Worm (Caenorhabditis elegans) whole organism, L4 larva: ENCODE results near the gene zig-12.

Experiments used
- F10B5.3 ChIP-seq: sonication (generic microtip); optimal IDR thresholded peaks from 2 replicates; lab custom pipeline; 2016; ENCODE audit warnings: mild to moderate bottlenecking, missing genetic modification characterization, missing compliant biosample characterization
- F26F4.8 ChIP-seq: fragments of 200-800 bp; sonication (Bioruptor generic); conservative IDR thresholded peaks from 2 replicates; pipeline ENCODE4 v1.3.6; 2022; ENCODE audit warnings: missing genetic modification characterization, missing compliant biosample characterization
- F44E2.7 ChIP-seq: fragments of 200-800 bp; sonication (Bioruptor generic); IDR thresholded peaks from 2 replicates; pipeline ENCODE4 v2.1.2; 2022; ENCODE audit warnings: missing genetic modification characterization, missing compliant biosample characterization
- F49E8.2 ChIP-seq: sonication (generic microtip); optimal IDR thresholded peaks from 2 replicates; lab custom pipeline; 2016; ENCODE audit warnings: missing compliant biosample characterization, mild to moderate bottlenecking, missing genetic modification characterization, borderline replicate concordance
- R02D3.7 ChIP-seq: fragments of 150-350 bp; sonication (generic microtip); optimal IDR thresholded peaks from 3 replicates; lab custom pipeline; 2014; ENCODE audit warnings: missing biosample characterization, missing genetic modification characterization
- Y105C5A.15 ChIP-seq: fragments of 200-800 bp; sonication (Bioruptor generic); IDR thresholded peaks from 2 replicates; pipeline ENCODE4 v1.3.6; 2022; ENCODE audit warnings: missing genetic modification characterization, missing compliant biosample characterization
- Y75B8A.6 ChIP-seq: fragments of 200-800 bp; sonication (Bioruptor generic); IDR thresholded peaks from 2 replicates; pipeline ENCODE4 v1.3.6; 2022; ENCODE audit warnings: missing genetic modification reagents, missing genetic modification characterization, missing compliant biosample characterization
- aha-1 ChIP-seq: fragments of 150-350 bp; peaks from one replicate; lab custom pipeline; 2014; ENCODE audit warnings: missing biosample characterization, missing genetic modification characterization
- ceh-20 ChIP-seq: fragments of 200-800 bp; sonication (Bioruptor generic); IDR thresholded peaks from 2 replicates; pipeline ENCODE4 v1.3.6; 2022; ENCODE audit warnings: missing genetic modification reagents, missing genetic modification characterization, missing compliant biosample characterization
- ceh-44 ChIP-seq: fragments of 200-800 bp; sonication (Bioruptor generic); IDR thresholded peaks from 2 replicates; pipeline ENCODE4 v1.3.6; 2022; ENCODE audit warnings: missing genetic modification reagents, missing genetic modification characterization, missing compliant biosample characterization
- cey-2 ChIP-seq: sonication (generic microtip); optimal IDR thresholded peaks from 3 replicates; lab custom pipeline; 2017; ENCODE audit warnings: missing genetic modification characterization, mild to moderate bottlenecking, missing compliant biosample characterization, antibody characterized with exemption, borderline replicate concordance; ENCODE audit not compliant: insufficient read depth
- ctbp-1 ChIP-seq: fragments of 200-800 bp; sonication (Bioruptor generic); IDR thresholded peaks from 2 replicates; pipeline ENCODE4 v1.3.6; 2022; ENCODE audit warnings: missing genetic modification reagents, missing genetic modification characterization, missing compliant biosample characterization
- daf-12 ChIP-seq: fragments of 150-350 bp; optimal IDR thresholded peaks from 2 replicates; lab custom pipeline; 2014; ENCODE audit warnings: missing biosample characterization, missing genetic modification reagents, missing genetic modification characterization
- daf-16 ChIP-seq, 3 experiments: sonication (generic microtip); optimal IDR thresholded peaks; 2 replicates each; lab custom pipeline; 2016 to 2017; ENCODE audit warnings: missing genetic modification characterization in 3 of 3, missing genetic modification reagents in 3 of 3, mild to moderate bottlenecking in 2 of 3, missing compliant biosample characterization in 2 of 3, missing biosample characterization in 1 of 3, moderate library complexity in 1 of 3
- daf-19 ChIP-seq: fragments of 200-800 bp; sonication (Bioruptor generic); conservative IDR thresholded peaks from 2 replicates; pipeline ENCODE4 v1.3.6; 2022; ENCODE audit warnings: missing genetic modification characterization, missing compliant biosample characterization
- daf-8 ChIP-seq: fragments of 200-800 bp; sonication (Bioruptor generic); IDR thresholded peaks from 2 replicates; pipeline ENCODE4 v1.3.6; 2022; ENCODE audit warnings: missing genetic modification characterization, missing compliant biosample characterization
- dmd-6 ChIP-seq: fragments of 200-800 bp; sonication (Bioruptor generic); IDR thresholded peaks from 2 replicates; pipeline ENCODE4 v1.3.6; 2022; ENCODE audit warnings: missing genetic modification reagents, missing genetic modification characterization, missing compliant biosample characterization
- dmd-8 ChIP-seq: fragments of 200-800 bp; sonication (Bioruptor generic); IDR thresholded peaks from 2 replicates; pipeline ENCODE4 v1.3.6; 2022; ENCODE audit warnings: missing genetic modification characterization, missing compliant biosample characterization
- duxl-1 ChIP-seq: sonication (generic microtip); optimal IDR thresholded peaks from 2 replicates; lab custom pipeline; 2016; ENCODE audit warnings: mild to moderate bottlenecking, missing genetic modification characterization, moderate library complexity, missing compliant biosample characterization; ENCODE audit not compliant: poor library complexity
- egl-43 ChIP-seq: fragments of 200-800 bp; sonication (Bioruptor generic); IDR thresholded peaks from 2 replicates; pipeline ENCODE4 v1.3.6; 2022; ENCODE audit warnings: missing genetic modification reagents, missing genetic modification characterization, missing compliant biosample characterization
- hlh-11 ChIP-seq: fragments of 200-800 bp; sonication (Bioruptor generic); optimal IDR thresholded peaks from 2 replicates; lab custom pipeline; 2018; ENCODE audit warnings: mild to moderate bottlenecking, missing genetic modification characterization, missing compliant biosample characterization
- hlh-30 ChIP-seq: sonication (generic microtip); optimal IDR thresholded peaks from 2 replicates; lab custom pipeline; 2017; ENCODE audit warnings: antibody characterized with exemption, mild to moderate bottlenecking, missing genetic modification characterization, missing compliant biosample characterization; ENCODE audit not compliant: insufficient read depth
- jun-1 ChIP-seq: fragments of 150-350 bp; optimal IDR thresholded peaks from 2 replicates; lab custom pipeline; 2014; ENCODE audit warnings: missing biosample characterization, missing genetic modification reagents, missing genetic modification characterization
- lim-7 ChIP-seq: fragments of 200-800 bp; sonication (Bioruptor generic); IDR thresholded peaks from 2 replicates; pipeline ENCODE4 v1.3.6; 2022; ENCODE audit warnings: missing genetic modification characterization, missing compliant biosample characterization
- lin-1 ChIP-seq: fragments of 200-800 bp; sonication (Bioruptor generic); IDR thresholded peaks from 2 replicates; pipeline ENCODE4 v1.3.6; 2022; ENCODE audit warnings: missing genetic modification reagents, missing genetic modification characterization, missing compliant biosample characterization
- lin-15B ChIP-seq: fragments of 150-350 bp; sonication (generic microtip); optimal IDR thresholded peaks from 3 replicates; lab custom pipeline; 2014; ENCODE audit warnings: missing biosample characterization, missing genetic modification characterization
- lin-38 ChIP-seq: fragments of 200-800 bp; sonication (Bioruptor generic); IDR thresholded peaks from 2 replicates; pipeline ENCODE4 v1.3.6; 2022; ENCODE audit warnings: missing genetic modification reagents, missing genetic modification characterization, missing compliant biosample characterization
- lir-3 ChIP-seq: sonication (generic microtip); optimal IDR thresholded peaks from 2 replicates; lab custom pipeline; 2016; ENCODE audit warnings: mild to moderate bottlenecking, missing genetic modification characterization, missing compliant biosample characterization
- madf-9 ChIP-seq: fragments of 200-800 bp; sonication (Bioruptor generic); conservative IDR thresholded peaks from 2 replicates; pipeline ENCODE4 v1.3.6; 2022; ENCODE audit warnings: missing genetic modification reagents, missing genetic modification characterization, missing compliant biosample characterization
- mdl-1 ChIP-seq, 2 experiments: fragments of 150-350 bp in 1 of 2; sonication (generic microtip) in 1 of 2; optimal IDR thresholded peaks; 2 replicates each; lab custom pipeline; 2014 to 2017; ENCODE audit warnings: missing biosample characterization in 2 of 2, missing genetic modification characterization in 2 of 2
- mep-1 ChIP-seq: fragments of 150-350 bp; sonication (generic microtip); optimal IDR thresholded peaks from 3 replicates; lab custom pipeline; 2014; ENCODE audit warnings: missing biosample characterization, missing genetic modification characterization
- nhr-102 ChIP-seq: sonication (generic microtip); optimal IDR thresholded peaks from 2 replicates; lab custom pipeline; 2016; ENCODE audit warnings: mild to moderate bottlenecking, missing genetic modification characterization, moderate library complexity, missing compliant biosample characterization
- nhr-111 ChIP-seq: fragments of 200-800 bp; sonication (Bioruptor generic); optimal IDR thresholded peaks from 2 replicates; lab custom pipeline; 2018; ENCODE audit warnings: mild to moderate bottlenecking, missing genetic modification characterization, missing compliant biosample characterization
- nhr-41 ChIP-seq: fragments of 200-800 bp; sonication (Bioruptor generic); IDR thresholded peaks from 2 replicates; pipeline ENCODE4 v1.3.6; 2022; ENCODE audit warnings: missing genetic modification reagents, missing genetic modification characterization, missing compliant biosample characterization
- nhr-42 ChIP-seq: fragments of 200-800 bp; sonication (Bioruptor generic); IDR thresholded peaks from 2 replicates; pipeline ENCODE4 v1.3.6; 2022; ENCODE audit warnings: missing genetic modification characterization, missing compliant biosample characterization
- pha-4 ChIP-seq, 2 experiments: fragments of 150-350 bp in 1 of 2; fragments of 200-800 bp in 1 of 2; sonication (Bioruptor generic) in 1 of 2; IDR thresholded peaks in 1 of 2; optimal IDR thresholded peaks in 1 of 2; 2 replicates each; pipeline versions ENCODE4 v1.3.6 to Lab custom; 2014 to 2022; ENCODE audit warnings: missing genetic modification characterization in 2 of 2, missing genetic modification reagents in 2 of 2, missing biosample characterization in 1 of 2, missing compliant biosample characterization in 1 of 2
- rbr-2 ChIP-seq: sonication (generic microtip); optimal IDR thresholded peaks from 2 replicates; lab custom pipeline; 2016; ENCODE audit warnings: missing genotype, missing genetic modification characterization, missing compliant biosample characterization
- sdz-12 ChIP-seq: fragments of 200-800 bp; sonication (Bioruptor generic); optimal IDR thresholded peaks from 2 replicates; lab custom pipeline; 2018; ENCODE audit warnings: mild to moderate bottlenecking, missing genetic modification characterization, missing compliant biosample characterization
- set-16 ChIP-seq: fragments of 200-800 bp; sonication (Bioruptor generic); IDR thresholded peaks from 2 replicates; pipeline ENCODE4 v1.3.6; 2022; ENCODE audit warnings: missing genetic modification reagents, missing genetic modification characterization, missing compliant biosample characterization
- snpc-4 ChIP-seq: fragments of 150-350 bp; optimal IDR thresholded peaks from 2 replicates; lab custom pipeline; 2014; ENCODE audit warnings: missing biosample characterization, missing genetic modification characterization
- spr-1 ChIP-seq: sonication (generic microtip); optimal IDR thresholded peaks from 2 replicates; lab custom pipeline; 2016; ENCODE audit warnings: mild to moderate bottlenecking, missing genetic modification characterization, missing compliant biosample characterization
- unc-130 ChIP-seq: sonication (generic microtip); optimal IDR thresholded peaks from 2 replicates; lab custom pipeline; 2016; ENCODE audit warnings: missing genetic modification reagents, missing genetic modification characterization, missing compliant biosample characterization
- unc-62 ChIP-seq, 3 experiments: fragments of 150-350 bp in 1 of 3; sonication (generic microtip); optimal IDR thresholded peaks in 2 of 3; peaks in 1 of 3; 1 replicate in 1 of 3; 2 replicates in 2 of 3; lab custom pipeline; 2014 to 2017; ENCODE audit warnings: missing biosample characterization in 3 of 3, missing genetic modification characterization in 3 of 3, missing genetic modification reagents in 3 of 3, missing genotype in 1 of 3
- vab-7 ChIP-seq: fragments of 200-800 bp; sonication (Bioruptor generic); IDR thresholded peaks from 2 replicates; pipeline ENCODE4 v1.3.6; 2022; ENCODE audit warnings: missing genetic modification reagents, missing genetic modification characterization, missing compliant biosample characterization
- zag-1 ChIP-seq: fragments of 150-350 bp; optimal IDR thresholded peaks from 2 replicates; lab custom pipeline; 2014; ENCODE audit warnings: missing biosample characterization, missing genetic modification characterization
- zip-11 ChIP-seq: fragments of 200-800 bp; sonication (Bioruptor generic); IDR thresholded peaks from 2 replicates; pipeline ENCODE4 v1.3.6; 2022; ENCODE audit warnings: missing genetic modification characterization, missing compliant biosample characterization
- zip-2 ChIP-seq: fragments of 150-350 bp; optimal IDR thresholded peaks from 2 replicates; lab custom pipeline; 2014; ENCODE audit warnings: missing biosample characterization, missing genetic modification characterization
- ztf-7 ChIP-seq: fragments of 150-350 bp; optimal IDR thresholded peaks from 2 replicates; lab custom pipeline; 2014; ENCODE audit warnings: missing biosample characterization, missing genetic modification characterization

zig-12 gene

ce11 chrX:8796699-8797282 lies 33.1 kb downstream of the zig-12 start, which contains the start of gene R04E5.7 (continued):
- TF ChIP-seq sdz-12 (GFP tag; lab: Kevin White, UChicago) = no peak
- TF ChIP-seq lir-3 = no peak
- peak; percentile 52; the same call in 1 of the 2 replicates for TF ChIP-seq pha-4 (GFP tag; IDR thresholded peaks at IDR 0.05; lab: Robert Waterston, UW)
- TF ChIP-seq pha-4 (tag; optimal IDR thresholded peaks at IDR 0.05; lab: Kevin White, UChicago) = no peak
- TF ChIP-seq nhr-111 (GFP tag; lab: Kevin White, UChicago) = no peak
- no peak for TF ChIP-seq jun-1 (tag; lab: Kevin White, UChicago)
- no peak for TF ChIP-seq dmd-8
- TF ChIP-seq unc-130 = no peak
- no peak for TF ChIP-seq ztf-7 (tag; lab: Kevin White, UChicago)
- TF ChIP-seq daf-16 (GFP tag; optimal IDR thresholded peaks at IDR 0.05; lab: Kevin White, UChicago) = no peak
- TF ChIP-seq daf-16 (tag; optimal IDR thresholded peaks at IDR 0.05; lab: Kevin White, UChicago) = peak; percentile 66
- TF ChIP-seq egl-43 (GFP tag; lab: Robert Waterston, UW) = peak; percentile 82
- TF ChIP-seq hlh-30 (tag; lab: Kevin White, UChicago) = peak; percentile 65
- TF ChIP-seq duxl-1 (tag; lab: Kevin White, UChicago) = no peak
- peak; percentile 54 for TF ChIP-seq rbr-2 (tag; lab: Kevin White, UChicago)
- TF ChIP-seq unc-62 (GFP tag; optimal IDR thresholded peaks at IDR 0.05 in 1 of 2; lab: Kevin White, UChicago) = peak in 1 of 2 experiments; percentile 91
- no peak for TF ChIP-seq unc-62 (tag; optimal IDR thresholded peaks at IDR 0.05; lab: Kevin White, UChicago)
- TF ChIP-seq zip-11 = no peak
- TF ChIP-seq lin-1 = 0 out of 2 replicates have a peak, but pooled peaks have one; percentile 27
- peak; percentile 62 for TF ChIP-seq lin-38 (GFP tag; lab: Robert Waterston, UW)
- no peak for TF ChIP-seq spr-1
- TF ChIP-seq cey-2 (tag; lab: Kevin White, UChicago) = no peak
- TF ChIP-seq nhr-102 (tag; lab: Kevin White, UChicago) = peak; percentile 22
- no peak for TF ChIP-seq daf-12 (tag; lab: Kevin White, UChicago)
- TF ChIP-seq lin-15B (tag; lab: Kevin White, UChicago) = no peak
- no peak for TF ChIP-seq daf-8 (GFP tag; lab: Robert Waterston, UW)
- TF ChIP-seq F49E8.2 (tag; lab: Kevin White, UChicago) = no peak
- TF ChIP-seq snpc-4 (tag; lab: Kevin White, UChicago) = no peak
- TF ChIP-seq ceh-20 (GFP tag; lab: Robert Waterston, UW) = no peak
- TF ChIP-seq set-16 (GFP tag; lab: Robert Waterston, UW) = no peak
- TF ChIP-seq vab-7 (GFP tag; lab: Robert Waterston, UW) = peak; percentile 57; the same call in 1 of the 2 replicates
- peak; percentile 44 for TF ChIP-seq hlh-11 (tag; lab: Kevin White, UChicago)
- no peak for TF ChIP-seq Y105C5A.15
- TF ChIP-seq mep-1 (tag; lab: Kevin White, UChicago) = peak; percentile 57
- no peak for TF ChIP-seq R02D3.7 (tag; lab: Kevin White, UChicago)
- TF ChIP-seq ceh-44 (GFP tag; lab: Robert Waterston, UW) = peak; percentile 83
- TF ChIP-seq mdl-1 (tag; optimal IDR thresholded peaks at IDR 0.05; lab: Kevin White, UChicago) = peak in 1 of 2 experiments; percentile 20
- peak; percentile 57 for TF ChIP-seq dmd-6
- no peak for TF ChIP-seq zip-2 (tag; lab: Kevin White, UChicago)
- 0 out of 2 replicates have a peak, but pooled peaks have one; percentile 53 for TF ChIP-seq Y75B8A.6 (GFP tag; lab: Robert Waterston, UW)
- peak; percentile 38 for TF ChIP-seq aha-1 (tag; lab: Kevin White, UChicago)
- peak; percentile 52; the same call in 1 of the 2 replicates for TF ChIP-seq ctbp-1 (GFP tag; lab: Robert Waterston, UW)
- peak; percentile 64; the same call in 1 of the 2 replicates for TF ChIP-seq lim-7 (GFP tag; lab: Robert Waterston, UW)
- 0 out of 2 replicates have a peak, but pooled peaks have one; percentile 16 for TF ChIP-seq daf-19 (GFP tag; lab: Robert Waterston, UW)
- TF ChIP-seq nhr-41 = no peak
- TF ChIP-seq nhr-42 (GFP tag; lab: Robert Waterston, UW) = no peak
- TF ChIP-seq F44E2.7 (GFP tag; lab: Robert Waterston, UW) = 0 out of 2 replicates have a peak, but pooled peaks have one; percentile 42
- TF ChIP-seq F10B5.3 (tag; lab: Kevin White, UChicago) = no peak
- no peak for TF ChIP-seq zag-1
- TF ChIP-seq F26F4.8 = no peak
- peak; percentile 59; the same call in 1 of the 2 replicates for TF ChIP-seq madf-9 (GFP tag; lab: Robert Waterston, UW)
